Worm (Caenorhabditis elegans) whole organism, L4/young adult: ENCODE measurements around the gene sra-13.

Source experiments
- W03F9.2 ChIP-seq: fragments of 150-350 bp; optimal IDR thresholded peaks from 2 replicates; lab custom pipeline; 2014; ENCODE audit warnings: missing biosample characterization, missing genetic modification characterization
- dao-5 ChIP-seq: sonication (generic microtip); optimal IDR thresholded peaks from 2 replicates; lab custom pipeline; 2016; ENCODE audit warnings: missing genotype, missing genetic modification characterization, moderate library complexity, missing compliant biosample characterization
- him-1 ChIP-seq: sonication (generic microtip); optimal IDR thresholded peaks from 2 replicates; lab custom pipeline; 2016; ENCODE audit warnings: missing genotype, missing genetic modification reagents, missing genetic modification characterization, missing compliant biosample characterization

Gene sra-13

DNA sequence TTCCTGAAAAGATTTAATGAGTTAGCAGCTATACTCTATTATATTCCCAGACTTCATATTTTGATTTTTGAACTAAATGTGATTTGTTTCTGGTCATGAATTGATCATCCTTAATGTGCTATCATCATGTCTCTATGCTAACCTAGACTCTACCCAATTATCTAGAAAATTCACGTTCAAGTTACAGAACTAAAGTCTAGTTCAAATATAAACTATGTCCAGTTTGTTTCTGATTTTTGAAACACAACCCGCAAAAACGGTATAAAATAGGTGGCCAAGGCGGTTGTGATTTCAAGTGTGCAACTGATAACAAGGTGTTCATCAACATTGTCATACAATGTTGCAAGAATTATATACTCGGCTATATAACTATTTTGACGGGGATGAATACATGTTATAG, 16.7 kb upstream of the sra-13 start, which contains the start of gene F49E12.10:
Gene F49E12.10, plus strand, starts transcription at position 301 of the 400 bp plus-strand sequence.
- TF ChIP-seq him-1 (tag; lab: Kevin White, UChicago) (no peak), dao-5 (tag; lab: Kevin White, UChicago) (no peak), W03F9.2 (no peak)

DNA sequence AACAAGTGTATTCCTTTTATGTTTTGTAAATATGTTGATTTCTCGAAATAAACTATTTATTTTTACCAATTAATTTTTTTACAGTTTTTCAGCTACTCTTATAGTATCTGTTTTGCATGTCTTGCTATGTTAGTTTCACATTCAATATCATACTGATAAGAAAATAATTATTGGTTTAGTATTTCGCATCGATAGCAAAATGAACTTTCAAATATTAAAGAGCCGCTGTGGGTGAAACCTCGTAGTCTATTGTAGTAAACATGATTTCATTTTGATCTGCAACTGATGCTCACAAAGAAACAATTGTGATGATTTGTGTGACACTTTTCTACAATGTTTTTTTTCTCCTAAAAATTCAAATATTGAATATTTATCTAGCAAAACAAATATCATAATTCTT, 15.3 kb upstream of the sra-13 start:
- TF ChIP-seq W03F9.2, result no peak
- no peak for TF ChIP-seq him-1 (tag; lab: Kevin White, UChicago)
- no peak for TF ChIP-seq dao-5 (tag; lab: Kevin White, UChicago)

DNA sequence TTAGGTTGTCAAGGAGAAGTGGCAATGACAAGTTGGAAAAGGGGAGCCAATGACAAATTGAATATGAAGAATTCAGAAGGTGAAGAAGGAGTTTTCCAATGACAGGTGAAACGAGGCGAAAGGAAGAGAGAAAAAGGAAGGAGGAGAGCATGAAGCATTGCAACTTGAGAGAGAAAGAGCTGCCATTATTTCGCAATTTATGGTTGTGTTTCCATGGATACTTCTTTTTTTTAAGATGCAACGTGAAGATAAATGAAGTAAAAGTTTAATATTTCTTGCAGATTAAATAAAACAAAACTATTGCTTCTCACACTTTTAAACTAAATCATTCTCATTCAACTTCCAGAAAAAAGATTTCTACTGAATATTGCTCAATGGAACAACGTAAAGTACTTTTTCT, 13.3 kb upstream of the sra-13 start, which contains the start of gene F49E12.8:
Gene F49E12.8, minus strand, starts transcription at position 101 of the 400 bp plus-strand sequence.
- TF ChIP-seq W03F9.2 (no peak), him-1 (tag; lab: Kevin White, UChicago) (no peak), dao-5 (tag; lab: Kevin White, UChicago) (no peak)

DNA sequence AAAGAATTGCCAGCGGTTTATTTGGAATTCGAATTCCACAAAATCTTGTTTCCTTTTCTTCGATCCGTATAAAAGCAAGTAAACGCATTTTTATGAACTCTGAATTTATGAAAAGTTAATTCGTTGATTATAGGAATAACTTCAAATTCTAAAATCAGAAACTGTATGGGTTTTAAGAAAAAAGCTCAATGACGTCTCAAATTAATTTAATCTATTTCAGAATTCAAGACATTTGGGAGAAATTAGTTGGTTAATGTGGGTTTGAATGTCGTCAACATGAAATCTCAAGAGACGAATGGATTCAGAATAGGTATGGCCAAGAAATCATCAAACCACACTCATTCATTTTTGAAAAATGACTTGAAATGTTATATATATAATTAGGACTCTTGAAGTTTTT, 11.4 kb upstream of the sra-13 start, which contains the start of gene F49E12.7:
Gene F49E12.7, minus strand, starts transcription at position 101 of the 400 bp plus-strand sequence.
- no peak for TF ChIP-seq him-1 (tag; lab: Kevin White, UChicago)
- TF ChIP-seq W03F9.2, result no peak
- no peak for TF ChIP-seq dao-5 (tag; lab: Kevin White, UChicago)

DNA sequence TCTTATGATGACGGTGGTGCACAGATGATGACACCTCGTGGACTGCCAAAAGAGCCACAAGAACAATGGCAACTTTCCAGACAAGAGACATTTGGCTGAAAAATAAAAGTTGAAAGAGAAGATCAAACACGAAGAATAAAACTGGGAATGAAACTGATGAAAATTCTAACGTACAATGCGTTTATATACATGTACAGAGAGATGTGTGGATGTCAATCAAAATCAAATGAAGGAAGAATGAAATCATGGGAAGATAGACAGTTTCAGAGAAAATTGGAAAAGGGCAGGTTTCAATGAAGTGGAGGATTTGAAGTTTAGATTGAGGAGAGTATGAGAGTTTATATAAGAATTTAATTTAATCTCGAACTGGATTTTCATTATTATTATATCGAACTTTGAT, 8.4 kb upstream of the sra-13 start, which contains the start of gene dod-23:
Gene dod-23, minus strand, starts transcription at position 101 of the 400 bp plus-strand sequence.
- TF ChIP-seq W03F9.2, result no peak
- no peak for TF ChIP-seq him-1 (tag; lab: Kevin White, UChicago)
- no peak for TF ChIP-seq dao-5 (tag; lab: Kevin White, UChicago)

DNA sequence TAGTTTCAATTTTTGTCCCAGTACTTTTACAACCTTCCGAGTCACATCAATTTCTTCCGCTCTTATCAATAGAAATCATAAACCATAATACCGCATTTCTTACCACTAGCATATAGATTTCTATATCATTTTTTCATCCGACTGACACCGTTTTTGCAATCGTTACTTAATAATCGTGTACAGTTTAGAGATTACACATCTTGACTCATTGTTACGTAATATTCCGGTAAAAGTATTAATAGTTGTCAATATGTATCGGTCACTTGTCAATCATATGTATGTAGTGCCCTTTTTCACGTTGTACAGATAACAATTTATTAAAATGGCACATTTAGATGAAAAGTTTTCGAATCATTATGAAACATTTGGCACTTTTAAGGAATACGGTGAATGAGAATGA, 7.5 kb upstream of the sra-13 start:
- TF ChIP-seq dao-5 (tag; lab: Kevin White, UChicago) (no peak), him-1 (tag; lab: Kevin White, UChicago) (no peak), W03F9.2 (no peak)

DNA sequence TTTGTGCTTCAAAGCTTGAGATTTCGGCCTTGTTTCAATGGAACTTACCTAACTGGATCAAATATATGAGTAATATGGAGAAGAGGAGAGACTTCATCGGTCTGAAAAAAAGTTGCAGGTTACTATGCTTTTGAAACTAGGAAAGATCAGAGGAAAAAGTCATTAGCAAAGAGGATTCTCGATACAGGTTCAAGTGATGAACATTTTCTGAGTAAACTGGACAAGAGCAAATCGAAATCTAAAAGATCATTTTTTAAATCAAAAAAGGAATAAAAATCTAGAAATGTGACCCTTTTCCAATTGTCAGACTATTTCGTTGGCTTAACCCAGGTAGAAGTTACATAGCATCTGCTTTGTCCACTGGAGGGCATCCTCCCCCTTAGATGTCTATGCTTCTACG, 2.7 kb upstream of the sra-13 start, which contains the start of gene skpo-1:
Gene skpo-1, minus strand, starts transcription at position 101 of the 400 bp plus-strand sequence.
- TF ChIP-seq W03F9.2 (no peak), dao-5 (tag; lab: Kevin White, UChicago) (no peak)

DNA sequence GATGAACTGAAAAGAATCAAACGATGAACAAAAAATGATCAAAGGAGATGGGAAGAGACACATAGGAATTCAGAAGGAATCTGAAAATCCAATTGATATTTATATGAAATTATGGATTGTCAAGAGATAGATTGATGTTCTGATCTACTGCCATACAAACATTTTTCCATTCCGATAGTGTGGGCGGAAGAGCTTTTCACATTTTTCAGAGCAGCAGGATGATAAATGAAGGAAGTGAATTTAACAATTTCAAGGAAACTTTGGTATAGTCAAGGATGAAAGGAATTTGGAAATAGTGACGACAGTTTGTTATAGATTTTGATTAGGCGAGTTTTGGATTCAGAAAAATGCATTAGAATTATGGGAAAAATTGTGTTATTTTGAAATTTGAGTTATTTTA, 2.2 kb upstream of the sra-13 start, which contains the start of gene ubc-24:
Gene ubc-24, plus strand, starts transcription at position 301 of the 400 bp plus-strand sequence.
- no peak for TF ChIP-seq W03F9.2
- TF ChIP-seq him-1 (tag; lab: Kevin White, UChicago), result no peak
- no peak for TF ChIP-seq dao-5 (tag; lab: Kevin White, UChicago)

DNA sequence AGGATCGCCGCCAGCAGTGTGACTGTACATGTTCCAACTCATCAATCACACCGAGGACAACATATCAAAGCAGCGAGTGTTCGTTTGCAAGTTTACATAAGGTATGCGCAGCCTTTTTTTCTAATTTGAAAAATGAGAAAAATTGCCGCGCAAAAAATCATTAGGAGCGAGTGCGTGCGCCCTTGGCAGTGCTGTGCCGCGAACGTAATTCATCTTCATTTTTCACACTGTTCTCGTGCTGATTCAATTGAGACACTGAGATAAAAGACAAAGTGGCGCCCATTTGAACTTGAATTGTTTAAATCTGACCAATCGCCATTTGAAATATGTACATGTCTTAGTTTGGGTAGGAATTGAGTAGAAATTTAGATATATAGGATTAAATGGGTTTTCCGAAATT, 2.1 kb downstream of the sra-13 start:
- TF ChIP-seq him-1 (tag; lab: Kevin White, UChicago) (no peak), W03F9.2 (no peak), dao-5 (tag; lab: Kevin White, UChicago) (no peak)

DNA sequence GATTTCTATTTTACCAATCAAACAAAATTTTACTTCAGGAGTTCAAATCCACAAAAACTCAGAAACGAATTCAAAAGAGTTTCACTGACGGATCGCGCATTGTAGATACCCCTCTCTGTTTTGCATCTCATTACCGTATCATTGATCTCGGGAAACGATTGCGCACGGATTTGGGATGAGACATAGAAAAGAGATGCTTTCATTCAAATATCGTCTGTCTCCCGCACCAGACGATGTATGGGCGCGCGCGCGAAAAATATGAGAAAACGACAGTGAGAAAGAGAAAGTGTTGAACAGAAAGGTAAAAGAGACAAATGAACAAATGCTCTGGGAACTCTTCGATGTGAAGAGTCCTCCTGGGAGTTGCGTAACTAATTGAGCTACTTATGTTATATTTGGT, 3.5 kb downstream of the sra-13 start:
- TF ChIP-seq him-1 (tag; lab: Kevin White, UChicago), result no peak
- no peak for TF ChIP-seq W03F9.2
- no peak for TF ChIP-seq dao-5 (tag; lab: Kevin White, UChicago)

DNA sequence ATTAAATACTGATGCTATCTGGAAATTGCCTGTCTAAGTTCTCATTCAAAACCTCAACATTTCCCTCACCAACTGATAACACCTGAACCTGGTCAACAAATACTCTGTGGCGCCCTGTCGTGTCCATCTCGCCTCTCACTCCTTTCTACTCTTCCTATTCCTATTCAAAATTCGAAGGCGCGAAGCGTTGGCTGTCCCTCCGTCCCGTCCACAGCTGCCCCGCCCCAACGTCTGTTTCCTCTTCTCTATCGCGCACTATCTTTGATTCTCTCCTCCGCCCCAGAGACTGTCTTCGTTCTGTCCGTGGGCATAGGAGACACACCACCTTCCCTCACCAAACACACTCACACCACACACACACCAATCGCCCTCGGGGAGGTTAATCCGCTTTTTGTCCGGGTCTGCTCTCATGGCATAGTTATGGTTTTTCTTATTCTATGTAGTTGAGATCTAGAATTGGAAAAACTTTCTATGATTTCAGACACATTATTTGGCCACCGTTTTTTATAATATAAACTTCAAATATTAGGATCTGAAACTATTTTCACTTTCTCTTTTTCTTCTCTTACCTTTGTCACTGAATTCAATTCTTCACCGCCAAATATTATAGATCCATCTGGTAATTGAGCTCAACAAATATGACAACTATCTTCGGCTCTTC, 4.7 kb downstream of the sra-13 start, which contains the start of gene efl-3:
Gene efl-3, plus strand, starts transcription at position 611 of the 661 bp plus-strand sequence.
- TF ChIP-seq W03F9.2 (no peak), him-1 (tag; lab: Kevin White, UChicago) (no peak), dao-5 (tag; lab: Kevin White, UChicago) (no peak)

DNA sequence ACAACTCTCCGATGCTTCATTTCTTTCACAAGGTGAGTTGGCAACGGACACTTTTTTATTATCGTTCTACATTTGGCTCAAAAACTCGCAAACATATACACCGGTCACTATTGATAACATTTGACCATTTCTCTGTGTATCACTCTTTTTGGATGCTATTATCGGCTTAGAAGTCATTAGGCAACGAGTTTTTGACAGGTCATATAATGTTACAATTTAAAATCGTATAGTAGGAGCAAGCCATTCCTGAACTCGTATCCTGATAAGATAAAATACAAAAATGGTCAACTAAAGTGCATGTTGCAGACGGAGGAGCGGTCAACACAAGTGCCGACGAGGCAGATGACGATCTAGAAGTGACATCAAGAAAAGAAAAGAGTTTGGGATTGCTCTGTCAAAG, 5.5 kb downstream of the sra-13 start:
- TF ChIP-seq dao-5 (tag; lab: Kevin White, UChicago), result no peak

DNA sequence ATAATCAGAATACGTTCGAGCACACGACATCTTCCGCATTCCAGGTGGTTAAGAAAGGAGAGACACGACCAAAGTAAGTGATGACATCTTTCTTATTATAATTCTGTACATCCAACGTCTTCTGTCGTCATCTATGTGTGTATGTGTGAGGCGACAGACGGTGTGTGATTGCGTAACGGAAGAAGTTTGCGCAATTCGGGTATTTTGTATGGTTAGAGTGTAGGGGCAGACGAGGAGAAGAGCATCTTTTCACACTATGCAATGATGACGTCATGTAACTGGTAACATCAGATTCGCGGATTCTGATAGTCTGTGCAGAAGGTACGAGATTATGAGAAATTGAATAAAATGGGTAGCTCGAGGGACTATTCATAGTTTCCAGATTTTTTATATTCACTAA, 7.5 kb downstream of the sra-13 start:
- no peak for TF ChIP-seq dao-5 (tag; lab: Kevin White, UChicago)
- TF ChIP-seq W03F9.2, result no peak
- no peak for TF ChIP-seq him-1 (tag; lab: Kevin White, UChicago)

DNA sequence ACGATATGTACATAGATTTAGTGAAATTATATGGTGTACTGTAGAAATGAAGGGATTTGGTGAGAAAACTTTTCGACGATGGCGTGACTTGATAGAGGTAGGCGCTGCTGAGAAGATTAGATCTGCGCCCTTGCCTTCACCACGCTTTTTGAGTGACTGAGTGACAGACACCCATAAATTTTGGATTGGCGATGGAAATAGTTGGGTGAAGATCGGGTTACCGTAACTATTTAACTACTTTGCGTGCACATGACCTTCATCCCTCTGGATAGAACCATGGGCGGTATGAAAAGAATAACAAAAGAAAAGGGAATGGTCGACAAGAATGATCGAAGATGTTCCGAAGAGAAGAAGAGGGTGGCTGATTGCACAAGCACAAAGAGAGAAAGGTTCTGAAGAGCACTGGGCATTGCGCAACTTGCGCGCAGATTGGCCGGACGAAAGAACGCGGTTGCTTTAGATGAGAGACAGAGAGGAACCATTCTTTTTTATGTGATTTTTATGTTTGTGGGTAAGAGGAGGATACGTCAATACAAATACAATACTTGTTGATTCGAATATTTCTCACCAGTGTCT, 8.1 kb downstream of the sra-13 start:
- no peak for TF ChIP-seq W03F9.2
- TF ChIP-seq him-1 (tag; lab: Kevin White, UChicago), result no peak
- TF ChIP-seq dao-5 (tag; lab: Kevin White, UChicago), result no peak
